Fruit fly (Drosophila melanogaster): Measurements from ENCODE around the gene MED30.

- TF ChIP-seq CG8478 (optimal IDR thresholded peaks at IDR 0.05) (no peak), CTCF (optimal IDR thresholded peaks at IDR 0.05) (no peak)
Observed at dm6 chr3L:703160-703793, 49.4 kb upstream of the MED30 start.
